Worm (Caenorhabditis elegans) whole organism, late embryonic: Measurements from ENCODE around the gene F33A8.7.
A peak's percentile ranks its signal among the peaks of the same experiment; 100 is the strongest.

Experiments
- C08G9.2 ChIP-seq: sonication (generic microtip); optimal IDR thresholded peaks from 2 replicates; lab custom pipeline; 2016; ENCODE audit warnings: mild to moderate bottlenecking, missing genetic modification characterization, moderate library complexity, missing compliant biosample characterization
- C38D4.7 ChIP-seq: fragments of 200-800 bp; sonication (Bioruptor generic); optimal IDR thresholded peaks from 2 replicates; lab custom pipeline; 2018; ENCODE audit warnings: mild to moderate bottlenecking, missing genetic modification characterization, moderate library complexity, missing compliant biosample characterization
- F13H6.1 ChIP-seq: sonication (generic microtip); optimal IDR thresholded peaks from 2 replicates; lab custom pipeline; 2016; ENCODE audit warnings: missing genetic modification characterization, missing compliant biosample characterization
- T23F11.4 ChIP-seq: fragments of 200-800 bp; sonication (Bioruptor generic); optimal IDR thresholded peaks from 2 replicates; lab custom pipeline; 2018; ENCODE audit warnings: mild to moderate bottlenecking, missing genetic modification characterization, missing compliant biosample characterization
- ahr-1 ChIP-seq: sonication (generic microtip); optimal IDR thresholded peaks from 2 replicates; lab custom pipeline; 2016; ENCODE audit warnings: missing genetic modification characterization, missing compliant biosample characterization
- ama-1 ChIP-seq: fragments of 150-350 bp; optimal IDR thresholded peaks from 2 replicates; lab custom pipeline; 2014
- ceh-18 ChIP-seq: sonication (generic microtip); optimal IDR thresholded peaks from 2 replicates; lab custom pipeline; 2016; ENCODE audit warnings: missing genetic modification characterization, missing compliant biosample characterization
- ceh-19 ChIP-seq: fragments of 200-800 bp; sonication (Bioruptor generic); optimal IDR thresholded peaks from 2 replicates; lab custom pipeline; 2018; ENCODE audit warnings: mild to moderate bottlenecking, missing genetic modification characterization, missing compliant biosample characterization
- ceh-34 ChIP-seq: sonication (generic microtip); optimal IDR thresholded peaks from 2 replicates; lab custom pipeline; 2016; ENCODE audit warnings: mild to moderate bottlenecking, missing genetic modification characterization, missing compliant biosample characterization
- ceh-48 ChIP-seq: sonication (generic microtip); optimal IDR thresholded peaks from 2 replicates; lab custom pipeline; 2016; ENCODE audit warnings: missing genetic modification characterization, inconsistent platforms, missing compliant biosample characterization
- dmd-4 ChIP-seq: sonication (generic microtip); optimal IDR thresholded peaks from 2 replicates; lab custom pipeline; 2016; ENCODE audit warnings: borderline replicate concordance, missing genetic modification characterization, missing compliant biosample characterization
- elt-2 ChIP-seq: sonication (generic microtip); optimal IDR thresholded peaks from 2 replicates; lab custom pipeline; 2016; ENCODE audit warnings: missing genetic modification reagents, missing genetic modification characterization, missing compliant biosample characterization
- fax-1 ChIP-seq: sonication (generic microtip); optimal IDR thresholded peaks from 2 replicates; lab custom pipeline; 2016; ENCODE audit warnings: missing genotype, missing genetic modification characterization, missing compliant biosample characterization
- fkh-10 ChIP-seq: fragments of 150-350 bp; optimal IDR thresholded peaks from 2 replicates; lab custom pipeline; 2014; ENCODE audit warnings: missing biosample characterization, missing genetic modification reagents, missing genetic modification characterization
- fkh-6 ChIP-seq: sonication (generic microtip); optimal IDR thresholded peaks from 2 replicates; lab custom pipeline; 2016; ENCODE audit warnings: missing genetic modification characterization, missing compliant biosample characterization
- gmeb-2 ChIP-seq: sonication (generic microtip); optimal IDR thresholded peaks from 2 replicates; lab custom pipeline; 2016; ENCODE audit warnings: missing genetic modification characterization, inconsistent platforms, missing compliant biosample characterization
- hlh-15 ChIP-seq: sonication (generic microtip); optimal IDR thresholded peaks from 2 replicates; lab custom pipeline; 2016; ENCODE audit warnings: missing genetic modification characterization, missing compliant biosample characterization
- hlh-6 ChIP-seq: sonication (generic microtip); optimal IDR thresholded peaks from 2 replicates; lab custom pipeline; 2016; ENCODE audit warnings: missing genotype, missing genetic modification characterization, missing compliant biosample characterization
- lim-6 ChIP-seq: sonication (generic microtip); optimal IDR thresholded peaks from 2 replicates; lab custom pipeline; 2016; ENCODE audit warnings: missing genetic modification characterization, missing compliant biosample characterization
- mec-3 ChIP-seq: sonication (generic microtip); optimal IDR thresholded peaks from 2 replicates; lab custom pipeline; 2016; ENCODE audit warnings: borderline replicate concordance, missing genetic modification characterization, missing compliant biosample characterization
- nfya-1 ChIP-seq: sonication (generic microtip); optimal IDR thresholded peaks from 2 replicates; lab custom pipeline; 2017; ENCODE audit warnings: missing genetic modification characterization, mild to moderate bottlenecking, missing compliant biosample characterization, antibody characterized with exemption, moderate library complexity
- pag-3 ChIP-seq: sonication (generic microtip); optimal IDR thresholded peaks from 2 replicates; lab custom pipeline; 2016; ENCODE audit warnings: missing compliant biosample characterization, missing genetic modification characterization, borderline replicate concordance
- pat-9 ChIP-seq: fragments of 200-800 bp; sonication (Bioruptor generic); optimal IDR thresholded peaks from 2 replicates; lab custom pipeline; 2018; ENCODE audit warnings: mild to moderate bottlenecking, missing genetic modification characterization, moderate library complexity, missing compliant biosample characterization
- pax-1 ChIP-seq: fragments of 150-350 bp; optimal IDR thresholded peaks from 2 replicates; lab custom pipeline; 2014; ENCODE audit warnings: missing biosample characterization, missing genetic modification characterization
- pha-2 ChIP-seq: sonication (generic microtip); optimal IDR thresholded peaks from 2 replicates; lab custom pipeline; 2017; ENCODE audit warnings: mild to moderate bottlenecking, missing genetic modification characterization, missing compliant biosample characterization
- pqm-1 ChIP-seq: sonication (generic microtip); optimal IDR thresholded peaks from 2 replicates; lab custom pipeline; 2016; ENCODE audit warnings: missing genetic modification characterization, missing compliant biosample characterization
- rnt-1 ChIP-seq: sonication (generic microtip); optimal IDR thresholded peaks from 2 replicates; lab custom pipeline; 2016; ENCODE audit warnings: missing genetic modification characterization, missing compliant biosample characterization
- sdc-2 ChIP-seq: sonication (generic microtip); optimal IDR thresholded peaks from 2 replicates; lab custom pipeline; 2016; ENCODE audit warnings: missing genotype, missing genetic modification characterization, missing compliant biosample characterization
- sox-2 ChIP-seq: fragments of 200-800 bp; sonication (Bioruptor generic); IDR thresholded peaks from 2 replicates; pipeline ENCODE4 v1.3.6; 2022; ENCODE audit warnings: missing genetic modification reagents, missing genetic modification characterization, missing compliant biosample characterization
- sox-4 ChIP-seq: sonication (generic microtip); optimal IDR thresholded peaks from 2 replicates; lab custom pipeline; 2017; ENCODE audit warnings: mild to moderate bottlenecking, missing genetic modification characterization, inconsistent platforms, missing compliant biosample characterization
- unc-42 ChIP-seq: sonication (generic microtip); optimal IDR thresholded peaks from 2 replicates; lab custom pipeline; 2016; ENCODE audit warnings: missing genotype, missing genetic modification characterization, missing compliant biosample characterization
- unc-55 ChIP-seq: sonication (generic microtip); optimal IDR thresholded peaks from 2 replicates; lab custom pipeline; 2017; ENCODE audit warnings: missing biosample characterization, missing genetic modification reagents, missing genetic modification characterization
- unc-86 ChIP-seq: sonication (generic microtip); optimal IDR thresholded peaks from 2 replicates; lab custom pipeline; 2016; ENCODE audit warnings: missing genetic modification characterization, missing compliant biosample characterization

Gene F33A8.7

DNA sequence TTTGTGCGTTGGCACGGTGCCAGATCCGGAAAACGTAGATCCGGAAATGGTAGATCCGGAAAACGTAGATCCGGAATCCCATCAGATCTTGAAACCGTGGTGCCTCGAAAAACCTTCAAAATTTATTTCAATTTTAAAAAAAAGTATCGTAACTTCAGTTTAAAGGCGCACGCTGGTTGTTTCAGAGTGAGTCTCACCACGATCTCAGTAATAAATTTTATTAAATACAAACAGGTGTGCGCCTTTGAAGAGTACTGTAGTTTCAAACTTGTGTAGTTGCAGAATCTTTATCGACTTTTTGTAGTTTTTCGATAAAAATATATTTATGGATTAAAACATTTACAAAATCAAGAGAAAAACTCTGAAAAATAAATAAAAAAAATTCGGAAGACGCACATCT lies 25.2 kb upstream of the F33A8.7 start:
- TF ChIP-seq elt-2 (tag; lab: Kevin White, UChicago) (no peak), ceh-18 (tag; lab: Kevin White, UChicago) (no peak), pax-1 (tag; lab: Kevin White, UChicago) (no peak), T23F11.4 (no peak), C38D4.7 (GFP tag; lab: Kevin White, UChicago) (no peak), unc-86 (tag; lab: Kevin White, UChicago) (no peak), pat-9 (no peak), pag-3 (tag; lab: Kevin White, UChicago) (no peak), sox-4 (tag; lab: Kevin White, UChicago) (no peak), fkh-10 (GFP tag; lab: Kevin White, UChicago) (no peak), C08G9.2 (tag; lab: Kevin White, UChicago) (no peak)

DNA sequence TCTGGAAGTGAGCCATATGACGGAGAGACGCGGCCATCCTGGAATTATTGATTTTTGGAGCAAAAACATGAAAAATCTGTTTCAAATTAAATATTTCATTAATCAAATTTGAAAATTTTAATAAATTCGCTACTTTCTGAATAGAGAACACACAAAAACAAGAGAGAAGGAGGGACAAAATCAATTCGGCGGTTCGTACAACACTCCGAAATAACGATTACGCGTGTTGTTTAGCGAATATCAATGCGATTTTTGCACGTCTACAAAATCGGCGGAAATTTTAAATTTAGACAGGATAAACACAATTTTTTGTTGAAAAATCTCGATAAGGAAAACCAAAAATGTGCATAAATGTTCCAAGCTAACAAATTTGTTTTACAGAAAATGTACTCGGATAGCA lies 24.4 kb upstream of the F33A8.7 start, which contains the start of the genes sdhd-1 and ilkp-1:
TSS of gene sdhd-1 (minus strand) at position 38 of the 400 bp plus-strand sequence.
TSS of gene ilkp-1 (plus strand) at position 380 of the 400 bp plus-strand sequence.
- TF ChIP-seq nfya-1 (tag; lab: Kevin White, UChicago): peak; percentile 0
- TF ChIP-seq ceh-48 (tag; lab: Kevin White, UChicago): peak; percentile 25
- TF ChIP-seq unc-42: peak; percentile 73
- no peak for TF ChIP-seq gmeb-2 (tag; lab: Kevin White, UChicago)

DNA sequence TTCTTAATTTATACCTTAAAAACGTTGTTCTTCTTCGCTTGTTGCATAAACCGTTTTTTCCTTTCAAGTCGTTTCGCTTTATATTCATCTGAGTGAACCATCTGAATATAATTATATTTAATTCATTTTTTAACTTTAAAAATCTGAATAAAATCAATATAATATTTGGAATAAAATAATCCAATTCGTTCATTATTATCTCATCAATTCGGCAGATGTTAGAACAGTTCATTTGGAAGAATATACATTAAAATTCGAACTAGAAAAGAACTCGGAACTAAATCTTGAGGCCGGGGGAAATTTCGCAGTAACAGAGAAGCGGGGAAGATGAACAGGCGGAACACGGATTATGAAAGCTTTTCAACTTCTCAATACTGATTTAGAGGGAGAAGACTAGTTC lies 23.5 kb upstream of the F33A8.7 start, which contains the start of gene F33A8.4:
TSS of gene F33A8.4 (minus strand) at position 101 of the 400 bp plus-strand sequence.
- TF ChIP-seq ceh-18 (tag; lab: Kevin White, UChicago) (no peak), ahr-1 (tag; lab: Kevin White, UChicago) (no peak), ceh-34 (tag; lab: Kevin White, UChicago) (no peak), fax-1 (tag; lab: Kevin White, UChicago) (no peak), F13H6.1 (no peak), fkh-6 (tag; lab: Kevin White, UChicago) (no peak), lim-6 (no peak), pax-1 (tag; lab: Kevin White, UChicago) (no peak)
- TF ChIP-seq, all 69 proteins: peak for 0

DNA sequence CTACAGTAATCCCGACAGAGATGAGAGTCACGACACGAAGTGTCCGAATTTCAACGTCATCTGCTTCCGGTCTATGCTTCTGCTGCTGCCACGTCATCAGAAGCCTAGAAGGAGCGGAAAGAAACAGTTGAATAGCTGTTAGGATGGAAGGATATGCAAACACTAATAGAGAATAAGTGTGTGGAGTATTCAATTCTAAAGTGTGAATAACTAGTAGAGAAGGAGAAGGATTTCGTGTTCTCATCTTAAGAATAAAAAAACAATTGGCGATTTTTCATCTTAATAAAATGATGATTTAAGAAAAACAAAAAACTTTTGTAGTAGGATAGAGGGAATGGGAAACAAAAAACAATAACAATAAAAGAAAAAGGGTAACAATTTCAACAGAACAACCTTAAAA lies 20.4 kb upstream of the F33A8.7 start, which contains the start of gene col-83:
TSS of gene col-83 (minus strand) at position 101 of the 400 bp plus-strand sequence.
- TF ChIP-seq gmeb-2 (tag; lab: Kevin White, UChicago) (no peak), ceh-48 (tag; lab: Kevin White, UChicago) (no peak), ama-1 (lab: Kevin White, UChicago) (no peak), C38D4.7 (GFP tag; lab: Kevin White, UChicago) (no peak), fkh-6 (tag; lab: Kevin White, UChicago) (no peak), unc-55 (GFP tag; lab: Kevin White, UChicago) (no peak), unc-86 (tag; lab: Kevin White, UChicago) (no peak), hlh-15 (tag; lab: Kevin White, UChicago) (no peak), pha-2 (no peak), pqm-1 (tag; lab: Kevin White, UChicago) (no peak), ceh-34 (tag; lab: Kevin White, UChicago) (no peak), C08G9.2 (tag; lab: Kevin White, UChicago) (no peak), sox-2 (GFP tag; lab: Robert Waterston, UW) (no peak), dmd-4 (tag; lab: Kevin White, UChicago) (no peak)

DNA sequence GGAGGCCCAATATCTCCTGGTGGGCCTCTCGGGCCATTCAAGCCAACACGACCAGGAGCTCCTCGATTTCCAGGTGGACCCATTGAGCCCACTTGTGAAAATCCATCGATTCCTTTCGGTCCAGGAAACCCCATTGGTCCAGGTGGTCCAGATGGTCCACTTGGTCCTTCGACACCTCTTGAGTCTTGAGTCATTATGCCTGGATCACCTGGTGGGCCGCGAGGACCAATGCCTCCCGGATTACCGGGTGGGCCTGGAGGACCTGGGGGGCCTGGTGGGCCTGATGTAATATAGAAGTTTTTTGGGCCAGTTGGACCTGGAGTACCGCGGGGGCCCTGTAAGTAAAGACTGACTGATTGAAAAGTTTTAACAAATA lies 18.7 kb upstream of the F33A8.7 start:
- no peak for TF ChIP-seq rnt-1
- TF ChIP-seq fkh-6 (tag; lab: Kevin White, UChicago): peak; percentile 48
- TF ChIP-seq nfya-1 (tag; lab: Kevin White, UChicago): no peak

DNA sequence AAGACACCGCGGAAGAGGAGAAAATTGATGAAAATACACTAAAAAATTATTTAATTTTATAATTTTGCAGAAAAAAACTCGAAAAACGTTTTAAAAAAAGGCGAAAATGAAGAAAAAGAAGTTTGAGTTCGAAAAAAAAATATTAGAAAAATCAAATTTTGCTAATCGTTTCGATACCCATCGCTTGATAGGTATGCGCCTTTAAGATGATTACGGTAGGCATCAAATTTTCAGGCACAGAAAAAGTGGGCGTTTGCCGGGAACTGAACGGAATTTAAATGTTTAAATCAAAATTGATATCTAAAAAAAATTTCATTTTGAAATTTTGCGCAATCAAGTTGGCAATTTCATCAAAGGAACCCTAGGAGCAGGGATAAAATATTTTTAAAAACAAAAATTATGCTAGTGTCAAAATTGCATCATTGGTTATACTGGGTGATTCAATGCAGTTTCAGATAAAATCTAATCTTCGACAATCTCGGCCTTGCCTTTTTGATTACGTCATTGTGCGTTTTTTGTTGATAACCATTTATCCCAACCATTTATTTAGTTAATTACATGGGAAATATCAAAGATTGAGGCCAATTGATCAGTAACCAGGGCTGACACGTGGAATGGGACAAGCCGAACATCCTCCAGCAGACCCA lies 18.2 kb upstream of the F33A8.7 start:
- TF ChIP-seq sdc-2: no peak
- no peak for TF ChIP-seq hlh-6 (tag; lab: Kevin White, UChicago)
- no peak for TF ChIP-seq ceh-19 (GFP tag; lab: Kevin White, UChicago)
- no peak for TF ChIP-seq C08G9.2 (tag; lab: Kevin White, UChicago)
- TF ChIP-seq mec-3 (tag; lab: Kevin White, UChicago): no peak
